Worm (Caenorhabditis elegans) whole organism, L2 larva: ENCODE results near the gene mua-3.

Source experiments
- C34F6.9 ChIP-seq: fragments of 150-350 bp; optimal IDR thresholded peaks from 2 replicates; lab custom pipeline; 2014; ENCODE audit warnings: missing biosample characterization, missing genetic modification characterization
- F13H6.1 ChIP-seq: sonication (generic microtip); optimal IDR thresholded peaks from 2 replicates; lab custom pipeline; 2016; ENCODE audit warnings: missing genetic modification characterization, missing compliant biosample characterization
- R02D3.7 ChIP-seq: fragments of 150-350 bp; optimal IDR thresholded peaks from 2 replicates; lab custom pipeline; 2014; ENCODE audit warnings: missing biosample characterization, missing genetic modification characterization
- Y55F3AM.14 ChIP-seq: fragments of 200-800 bp; sonication (Bioruptor generic); optimal IDR thresholded peaks from 2 replicates; lab custom pipeline; 2018; ENCODE audit warnings: mild to moderate bottlenecking, missing genetic modification characterization, missing compliant biosample characterization
- alr-1 ChIP-seq: fragments of 150-350 bp; optimal IDR thresholded peaks from 2 replicates; lab custom pipeline; 2014; ENCODE audit warnings: missing biosample characterization, missing genetic modification characterization
- aly-2 ChIP-seq: fragments of 150-350 bp; optimal IDR thresholded peaks from 2 replicates; lab custom pipeline; 2014; ENCODE audit warnings: missing biosample characterization, missing genetic modification characterization
- ama-1 ChIP-seq: fragments of 150-350 bp; optimal IDR thresholded peaks from 2 replicates; lab custom pipeline; 2018; ENCODE audit warnings: inconsistent platforms
- blmp-1 ChIP-seq: sonication (generic microtip); optimal IDR thresholded peaks from 2 replicates; lab custom pipeline; 2017; ENCODE audit warnings: missing genetic modification characterization, mild to moderate bottlenecking, missing compliant biosample characterization, antibody characterized with exemption, moderate library complexity; ENCODE audit not compliant: insufficient read depth
- ceh-82 ChIP-seq: fragments of 150-350 bp; optimal IDR thresholded peaks from 2 replicates; lab custom pipeline; 2014; ENCODE audit warnings: missing biosample characterization, missing genetic modification characterization
- crh-2 ChIP-seq: sonication (generic microtip); optimal IDR thresholded peaks from 2 replicates; lab custom pipeline; 2017; ENCODE audit warnings: missing biosample characterization, missing genetic modification characterization
- dmd-4 ChIP-seq: sonication (generic microtip); optimal IDR thresholded peaks from 2 replicates; lab custom pipeline; 2017; ENCODE audit warnings: missing biosample characterization, missing genetic modification characterization
- elt-1 ChIP-seq: fragments of 150-350 bp; optimal IDR thresholded peaks from 2 replicates; lab custom pipeline; 2014; ENCODE audit warnings: missing biosample characterization, missing genetic modification characterization
- fos-1 ChIP-seq: fragments of 150-350 bp; optimal IDR thresholded peaks from 2 replicates; lab custom pipeline; 2014; ENCODE audit warnings: missing biosample characterization, missing genetic modification characterization
- gmeb-1 ChIP-seq: fragments of 150-350 bp; optimal IDR thresholded peaks from 2 replicates; lab custom pipeline; 2014; ENCODE audit warnings: missing biosample characterization, missing genetic modification characterization
- lin-13 ChIP-seq: fragments of 150-350 bp; optimal IDR thresholded peaks from 2 replicates; lab custom pipeline; 2014; ENCODE audit warnings: missing biosample characterization, missing genetic modification reagents, missing genetic modification characterization
- lsy-2 ChIP-seq, 2 experiments: fragments of 150-350 bp in 1 of 2; sonication (generic microtip) in 1 of 2; optimal IDR thresholded peaks; 2 replicates each; lab custom pipeline; 2014 to 2017; ENCODE audit warnings: missing biosample characterization in 2 of 2, missing genetic modification characterization in 2 of 2
- mab-5 ChIP-seq: fragments of 150-350 bp; optimal IDR thresholded peaks from 2 replicates; lab custom pipeline; 2014; ENCODE audit warnings: missing biosample characterization, missing genetic modification characterization
- mbf-1 ChIP-seq: sonication (generic microtip); optimal IDR thresholded peaks from 2 replicates; lab custom pipeline; 2017; ENCODE audit warnings: missing biosample characterization, missing genetic modification characterization
- mdl-1 ChIP-seq, 2 experiments: fragments of 150-350 bp in 1 of 2; sonication (generic microtip) in 1 of 2; optimal IDR thresholded peaks; 2 replicates each; lab custom pipeline; 2017; ENCODE audit warnings: missing biosample characterization in 2 of 2, missing genetic modification characterization in 2 of 2
- nhr-10 ChIP-seq: sonication (generic microtip); optimal IDR thresholded peaks from 2 replicates; lab custom pipeline; 2017; ENCODE audit warnings: missing biosample characterization, missing genetic modification characterization
- nhr-11 ChIP-seq: fragments of 150-350 bp; optimal IDR thresholded peaks from 2 replicates; lab custom pipeline; 2014; ENCODE audit warnings: missing biosample characterization, missing genetic modification characterization
- nhr-12 ChIP-seq: fragments of 150-350 bp; optimal IDR thresholded peaks from 2 replicates; lab custom pipeline; 2014; ENCODE audit warnings: missing biosample characterization, missing genetic modification characterization
- nhr-129 ChIP-seq: fragments of 150-350 bp; optimal IDR thresholded peaks from 2 replicates; lab custom pipeline; 2014; ENCODE audit warnings: missing biosample characterization, missing genetic modification characterization
- nhr-21 ChIP-seq: fragments of 150-350 bp; optimal IDR thresholded peaks from 2 replicates; lab custom pipeline; 2014; ENCODE audit warnings: missing biosample characterization, missing genetic modification characterization
- nhr-23 ChIP-seq: fragments of 150-350 bp; optimal IDR thresholded peaks from 2 replicates; lab custom pipeline; 2014; ENCODE audit warnings: missing biosample characterization, missing genetic modification reagents, missing genetic modification characterization
- nhr-237 ChIP-seq: fragments of 150-350 bp; optimal IDR thresholded peaks from 2 replicates; lab custom pipeline; 2014; ENCODE audit warnings: missing biosample characterization, missing genetic modification characterization
- nhr-6 ChIP-seq: fragments of 150-350 bp; optimal IDR thresholded peaks from 2 replicates; lab custom pipeline; 2014; ENCODE audit warnings: missing biosample characterization, missing genetic modification characterization
- nhr-77 ChIP-seq: fragments of 150-350 bp; optimal IDR thresholded peaks from 2 replicates; lab custom pipeline; 2014; ENCODE audit warnings: missing biosample characterization, missing genetic modification characterization
- peb-1 ChIP-seq: fragments of 150-350 bp; optimal IDR thresholded peaks from 2 replicates; lab custom pipeline; 2014; ENCODE audit warnings: missing biosample characterization, missing genetic modification characterization
- sem-4 ChIP-seq: fragments of 150-350 bp; optimal IDR thresholded peaks from 2 replicates; lab custom pipeline; 2014; ENCODE audit warnings: missing biosample characterization, missing genetic modification reagents, missing genetic modification characterization
- skn-1 ChIP-seq: sonication (generic microtip); optimal IDR thresholded peaks from 2 replicates; lab custom pipeline; 2017; ENCODE audit warnings: missing biosample characterization, missing genetic modification characterization
- sma-3 ChIP-seq: sonication (generic microtip); optimal IDR thresholded peaks from 2 replicates; lab custom pipeline; 2016; ENCODE audit warnings: missing genetic modification reagents, missing genetic modification characterization, missing compliant biosample characterization
- unc-39 ChIP-seq: fragments of 150-350 bp; optimal IDR thresholded peaks from 2 replicates; lab custom pipeline; 2014; ENCODE audit warnings: missing biosample characterization, missing genetic modification characterization
- unc-55 ChIP-seq: fragments of 150-350 bp; sonication (generic microtip); optimal IDR thresholded peaks from 3 replicates; lab custom pipeline; 2014; ENCODE audit warnings: missing biosample characterization, missing genetic modification reagents, missing genetic modification characterization
- ztf-1 ChIP-seq: fragments of 200-800 bp; sonication (Bioruptor generic); conservative IDR thresholded peaks from 2 replicates; pipeline ENCODE4 v1.3.6; 2022; ENCODE audit warnings: missing genetic modification characterization, missing compliant biosample characterization
- ztf-11 ChIP-seq: sonication (generic microtip); optimal IDR thresholded peaks from 2 replicates; lab custom pipeline; 2017; ENCODE audit warnings: missing biosample characterization, missing genetic modification characterization
- ztf-4 ChIP-seq: fragments of 150-350 bp; optimal IDR thresholded peaks from 2 replicates; lab custom pipeline; 2014; ENCODE audit warnings: missing biosample characterization, missing genetic modification characterization

Gene mua-3

DNA sequence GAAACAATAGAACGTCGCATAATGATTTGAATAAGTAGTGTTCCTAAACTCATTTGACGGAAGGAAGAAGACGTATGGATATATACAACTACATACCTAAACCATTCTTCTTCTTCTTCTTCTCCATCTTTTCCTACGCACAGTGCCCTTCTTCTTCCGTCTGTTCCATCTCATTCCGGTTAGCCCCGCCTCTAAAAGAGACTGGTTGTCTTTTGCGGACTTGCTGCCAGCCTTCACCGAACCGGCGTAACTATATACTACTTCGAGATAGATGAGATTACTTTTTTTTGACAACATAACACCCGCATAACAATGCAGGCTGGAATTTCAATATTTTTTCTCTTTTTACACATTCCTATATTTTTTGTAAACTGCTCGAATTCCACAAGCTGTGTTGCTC, at the start of gene mua-3, which contains the start of gene K08E5.5:
Gene mua-3 (plus strand): TSS at position 313 of the 400 bp plus-strand sequence.
Gene K08E5.5 (minus strand): TSS at position 101 of the 400 bp plus-strand sequence.
- no peak for TF ChIP-seq unc-55 (GFP tag; lab: Kevin White, UChicago)

DNA sequence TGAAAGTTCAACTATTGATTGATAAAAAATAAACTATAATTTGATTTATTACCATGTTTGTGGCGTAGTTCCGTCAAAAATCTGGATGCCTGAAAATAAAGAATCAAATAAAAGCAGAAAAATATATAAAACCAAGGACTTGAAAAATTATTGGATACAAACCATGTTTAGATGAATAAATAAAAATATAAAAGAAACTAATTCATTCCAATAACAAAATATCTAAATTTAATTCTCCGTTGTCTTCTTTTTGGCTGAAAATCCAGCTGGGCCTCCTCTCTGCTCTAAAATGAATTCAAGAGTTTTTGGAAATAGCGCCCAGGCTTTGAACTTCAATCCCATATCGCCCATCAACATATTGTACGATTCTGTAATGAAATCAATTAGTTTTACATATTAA, 47.5 kb upstream of the mua-3 start, which contains the start of gene vps-29:
Gene vps-29 (minus strand): TSS at position 101 of the 400 bp plus-strand sequence.
- no peak for TF ChIP-seq ceh-82 (tag; lab: Kevin White, UChicago)
- TF ChIP-seq aly-2 (tag; lab: Kevin White, UChicago): no peak
- TF ChIP-seq skn-1 (tag; lab: Kevin White, UChicago): no peak
- no peak for TF ChIP-seq nhr-23
- no peak for TF ChIP-seq Y55F3AM.14 (GFP tag; lab: Kevin White, UChicago)
- TF ChIP-seq elt-1 (tag; lab: Kevin White, UChicago): no peak
- TF ChIP-seq unc-39 (tag; lab: Kevin White, UChicago): no peak
- no peak for TF ChIP-seq unc-55 (GFP tag; lab: Kevin White, UChicago)
- TF ChIP-seq ztf-1 (GFP tag; lab: Robert Waterston, UW): no peak
- TF ChIP-seq nhr-129 (tag; lab: Kevin White, UChicago): no peak

DNA sequence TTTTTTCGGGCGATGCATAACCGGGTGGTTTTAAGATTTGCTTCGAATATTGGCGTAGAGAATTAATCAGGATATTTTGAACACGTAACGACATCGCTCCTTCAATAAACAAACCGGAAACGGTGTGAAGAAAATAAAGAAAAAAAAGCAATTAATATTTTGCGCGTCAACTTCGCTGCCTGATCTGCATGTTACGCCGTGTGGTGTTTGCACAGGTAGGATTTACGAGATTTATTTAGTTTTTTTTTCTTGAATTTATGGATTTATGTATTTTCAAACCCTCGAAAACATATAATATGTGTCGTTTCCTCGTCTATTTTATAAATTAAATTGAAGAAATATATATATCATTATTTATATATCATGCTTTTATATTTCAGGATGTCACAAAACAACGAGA, 45.8 kb upstream of the mua-3 start, which contains the start of the genes ZK1128.1 and mett-10:
Gene ZK1128.1 (minus strand): TSS at position 99 of the 400 bp plus-strand sequence.
Gene mett-10 (plus strand): TSS at position 375 of the 400 bp plus-strand sequence.
- TF ChIP-seq R02D3.7 (tag; lab: Kevin White, UChicago) (peak; percentile 66), nhr-23 (no peak), ztf-11 (tag; lab: Kevin White, UChicago) (no peak), C34F6.9 (peak; percentile 48), blmp-1 (no peak), unc-39 (tag; lab: Kevin White, UChicago) (no peak), mbf-1 (tag; lab: Kevin White, UChicago) (no peak), mab-5 (no peak), sem-4 (tag; lab: Kevin White, UChicago) (no peak), unc-55 (GFP tag; lab: Kevin White, UChicago) (peak; percentile 54), lsy-2 (tag; optimal IDR thresholded peaks at IDR 0.05; lab: Kevin White, UChicago) (peak in 1 of 2 experiments; percentile 58), nhr-77 (tag; lab: Kevin White, UChicago) (no peak), nhr-21 (no peak), gmeb-1 (tag; lab: Kevin White, UChicago) (peak; percentile 60)

DNA sequence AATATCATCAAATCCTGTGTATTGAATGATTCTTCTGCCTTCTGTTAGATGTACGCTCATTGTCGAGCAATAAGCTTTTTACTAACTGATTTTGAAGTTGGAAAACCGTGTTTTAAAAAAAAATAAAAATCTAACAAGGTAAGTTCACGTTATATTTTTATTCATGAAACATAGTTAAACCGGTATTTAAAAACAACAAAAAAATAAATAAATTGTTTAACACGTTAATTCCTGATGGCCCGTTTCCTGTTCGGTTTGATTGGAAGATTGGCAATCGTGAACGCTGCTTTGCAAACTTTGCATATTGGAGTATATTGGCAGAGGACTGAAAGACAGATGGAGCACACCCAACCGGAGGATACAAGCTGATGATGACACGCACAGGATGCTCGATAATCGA, 41.7 kb upstream of the mua-3 start, which contains the start of gene ZK1128.3:
Gene ZK1128.3 (minus strand): TSS at position 101 of the 400 bp plus-strand sequence.
- TF ChIP-seq nhr-10 (tag; lab: Kevin White, UChicago): no peak
- no peak for TF ChIP-seq ztf-11 (tag; lab: Kevin White, UChicago)
- TF ChIP-seq nhr-237 (tag; lab: Kevin White, UChicago): no peak
- TF ChIP-seq mdl-1 (tag; optimal IDR thresholded peaks at IDR 0.05; lab: Kevin White, UChicago): no peak
- TF ChIP-seq ama-1 (lab: Kevin White, UChicago): no peak
- TF ChIP-seq F13H6.1 (tag; lab: Kevin White, UChicago): no peak
- TF ChIP-seq blmp-1: no peak
- TF ChIP-seq nhr-11: no peak
- no peak for TF ChIP-seq alr-1 (tag; lab: Kevin White, UChicago)
- TF ChIP-seq peb-1: no peak
- TF ChIP-seq nhr-12 (tag; lab: Kevin White, UChicago): no peak
- no peak for TF ChIP-seq Y55F3AM.14 (GFP tag; lab: Kevin White, UChicago)
- no peak for TF ChIP-seq nhr-129 (tag; lab: Kevin White, UChicago)
- no peak for TF ChIP-seq ztf-4 (tag; lab: Kevin White, UChicago)

DNA sequence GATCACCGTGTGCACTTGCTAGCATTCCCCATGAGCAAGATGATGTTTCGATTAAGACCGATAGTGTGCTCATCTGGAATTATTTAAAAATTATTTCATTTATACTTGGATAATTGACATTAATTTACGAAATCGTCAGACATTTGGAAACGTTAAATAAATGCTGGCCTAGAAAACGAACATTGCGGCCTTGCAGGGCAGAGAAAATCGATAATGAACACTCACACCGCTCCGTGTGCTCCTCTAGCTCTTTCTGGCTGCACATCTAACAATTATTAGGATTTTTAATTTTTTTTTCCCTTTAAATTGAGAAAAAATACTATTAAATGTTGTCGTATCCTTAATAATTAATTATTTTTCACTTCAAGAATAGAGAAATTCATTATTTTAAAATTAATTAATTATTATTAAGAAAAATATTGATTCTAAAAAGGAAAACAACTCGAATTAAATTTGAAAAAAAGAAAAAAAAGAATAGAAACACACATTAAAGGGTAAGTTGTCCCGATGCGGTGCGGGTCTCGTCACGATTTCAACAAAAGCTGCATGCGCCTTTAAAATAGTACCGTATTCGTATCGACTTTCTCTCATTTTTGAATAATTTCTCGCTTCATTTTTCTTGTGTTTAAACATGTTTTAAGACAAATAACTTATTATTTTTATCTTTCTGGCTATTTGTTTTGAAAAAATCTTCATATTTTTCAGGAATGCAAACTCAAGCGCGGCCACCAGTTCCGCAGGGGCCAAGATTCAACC, 40.2 kb upstream of the mua-3 start, which contains the start of the genes gtf-2H3 and ham-3:
Gene gtf-2H3 (minus strand): TSS at position 73 of the 756 bp plus-strand sequence.
Gene ham-3 (plus strand): TSS at position 706 of the 756 bp plus-strand sequence.
- TF ChIP-seq nhr-10 (tag; lab: Kevin White, UChicago) (no peak), crh-2 (tag; lab: Kevin White, UChicago) (no peak), lsy-2 (tag; optimal IDR thresholded peaks at IDR 0.05; lab: Kevin White, UChicago) (peak in 1 of 2 experiments; percentile 13), mab-5 (no peak), dmd-4 (tag; lab: Kevin White, UChicago) (no peak), nhr-6 (no peak), ama-1 (lab: Kevin White, UChicago) (no peak), sma-3 (GFP tag; lab: Kevin White, UChicago) (no peak), nhr-11 (no peak), ceh-82 (tag; lab: Kevin White, UChicago) (no peak), nhr-77 (tag; lab: Kevin White, UChicago) (no peak), fos-1 (no peak), nhr-12 (tag; lab: Kevin White, UChicago) (no peak), alr-1 (tag; lab: Kevin White, UChicago) (no peak), F13H6.1 (tag; lab: Kevin White, UChicago) (no peak), unc-55 (GFP tag; lab: Kevin White, UChicago) (peak; percentile 34), C34F6.9 (peak; percentile 40), sem-4 (tag; lab: Kevin White, UChicago) (no peak), lin-13 (no peak)
- TF ChIP-seq, all 48 proteins: peak for 3
